Fruit fly (Drosophila melanogaster): Measurements from ENCODE around the gene CG15564.

CG15564 gene

dm6 chr3R:31235262-31235661 lies at the start of gene CG15564:
TSS of gene CG15564 (minus strand) at chr3R:31235362.
- TF ChIP-seq Pif1B (GFP tag; optimal IDR thresholded peaks at IDR 0.05) (no peak), Ets98B (GFP tag; IDR thresholded peaks at IDR 0.05) (no peak), CG12605 (GFP tag; IDR thresholded peaks at IDR 0.05) (no peak), fd96Ca (GFP tag; IDR thresholded peaks at IDR 0.05) (no peak), CG34367 (tag; optimal IDR thresholded peaks at IDR 0.05) (no peak), EcR (GFP tag; optimal IDR thresholded peaks at IDR 0.05) (no peak), Snoo (tag; optimal IDR thresholded peaks at IDR 0.05) (no peak), CG17806 (tag; optimal IDR thresholded peaks at IDR 0.05) (no peak)

dm6 chr3R:31270783-31271427 lies 35.7 kb upstream of the CG15564 start:
- TF ChIP-seq CG14655 (GFP tag; optimal IDR thresholded peaks at IDR 0.05) (no peak), CG8159 (tag; optimal IDR thresholded peaks at IDR 0.05) (peak; percentile 15)

- TF ChIP-seq CG4496 (GFP tag; IDR thresholded peaks at IDR 0.05), result no peak
- TF ChIP-seq fd96Ca (GFP tag; IDR thresholded peaks at IDR 0.05), result no peak
- no peak for TF ChIP-seq CG12605 (GFP tag; IDR thresholded peaks at IDR 0.05)
- TF ChIP-seq Ets98B (GFP tag; IDR thresholded peaks at IDR 0.05), result no peak
- no peak for TF ChIP-seq D1 (tag; optimal IDR thresholded peaks at IDR 0.05)
- TF ChIP-seq rn (GFP tag; IDR thresholded peaks at IDR 0.05), result no peak
- TF ChIP-seq Pif1A (GFP tag; optimal IDR thresholded peaks at IDR 0.05), result no peak
- no peak for TF ChIP-seq Snoo (tag; optimal IDR thresholded peaks at IDR 0.05)
- no peak for TF ChIP-seq CG15710 (tag; optimal IDR thresholded peaks at IDR 0.05)
- TF ChIP-seq CG13204 (GFP tag; optimal IDR thresholded peaks at IDR 0.05), result no peak
- TF ChIP-seq CG17806 (tag; optimal IDR thresholded peaks at IDR 0.05), result no peak
Measured at dm6 chr3R:31265430-31265829, 30.3 kb upstream of the CG15564 start, which contains the start of gene ppk24. TSS of gene ppk24 (plus strand) at chr3R:31265730.

- TF ChIP-seq CG32121 (GFP tag; IDR thresholded peaks at IDR 0.05) (no peak), CG8159 (tag; optimal IDR thresholded peaks at IDR 0.05) (no peak), CG17806 (tag; optimal IDR thresholded peaks at IDR 0.05) (no peak), CG12605 (GFP tag; IDR thresholded peaks at IDR 0.05) (no peak)
Measured at dm6 chr3R:31263934-31264333, 28.8 kb upstream of the CG15564 start.

- no peak for TF ChIP-seq Snoo (tag; optimal IDR thresholded peaks at IDR 0.05)
- no peak for TF ChIP-seq EcR (GFP tag; optimal IDR thresholded peaks at IDR 0.05)
- TF ChIP-seq Pif1A (GFP tag; optimal IDR thresholded peaks at IDR 0.05), result no peak
- TF ChIP-seq CG9948 (tag; optimal IDR thresholded peaks at IDR 0.05), result no peak
- TF ChIP-seq CG4496 (GFP tag; IDR thresholded peaks at IDR 0.05), result no peak
- no peak for TF ChIP-seq CG17806 (tag; optimal IDR thresholded peaks at IDR 0.05)
- no peak for TF ChIP-seq D1 (tag; optimal IDR thresholded peaks at IDR 0.05)
Measured at dm6 chr3R:31262298-31262697, 27.1 kb upstream of the CG15564 start, which contains the start of gene CAH5. TSS of gene CAH5 (plus strand) at chr3R:31262598.

- TF ChIP-seq D1 (tag; optimal IDR thresholded peaks at IDR 0.05), result no peak
- TF ChIP-seq CG10348 (GFP tag; IDR thresholded peaks at IDR 0.05), result no peak
- no peak for TF ChIP-seq Pif1A (GFP tag; optimal IDR thresholded peaks at IDR 0.05)
- no peak for TF ChIP-seq CG15710 (tag; optimal IDR thresholded peaks at IDR 0.05)
- no peak for TF ChIP-seq CG8301 (tag; optimal IDR thresholded peaks at IDR 0.05)
- no peak for TF ChIP-seq EcR (GFP tag; optimal IDR thresholded peaks at IDR 0.05)
- TF ChIP-seq CG13204 (GFP tag; optimal IDR thresholded peaks at IDR 0.05), result no peak
- TF ChIP-seq Snoo (tag; optimal IDR thresholded peaks at IDR 0.05), result no peak
- TF ChIP-seq rn (GFP tag; IDR thresholded peaks at IDR 0.05), result no peak
- TF ChIP-seq CG9948 (tag; optimal IDR thresholded peaks at IDR 0.05), result no peak
- TF ChIP-seq gl (tag; optimal IDR thresholded peaks at IDR 0.05), result no peak
- TF ChIP-seq Ets98B (GFP tag; IDR thresholded peaks at IDR 0.05), result no peak
- no peak for TF ChIP-seq CG14655 (GFP tag; optimal IDR thresholded peaks at IDR 0.05)
- no peak for TF ChIP-seq fd96Ca (GFP tag; IDR thresholded peaks at IDR 0.05)
- no peak for TF ChIP-seq CG8159 (tag; optimal IDR thresholded peaks at IDR 0.05)
- TF ChIP-seq CG34367 (tag; optimal IDR thresholded peaks at IDR 0.05), result no peak
- no peak for TF ChIP-seq CG4496 (GFP tag; IDR thresholded peaks at IDR 0.05)
Measured at dm6 chr3R:31259947-31260346, 24.8 kb upstream of the CG15564 start, which contains the start of gene CAH16. TSS of gene CAH16 (plus strand) at chr3R:31260247.

dm6 chr3R:31257299-31257698 lies 22.1 kb upstream of the CG15564 start, which contains the start of gene CAH6:
TSS of gene CAH6 (plus strand) at chr3R:31257599.
- TF ChIP-seq CG32121 (GFP tag; IDR thresholded peaks at IDR 0.05) (no peak), Ets98B (GFP tag; IDR thresholded peaks at IDR 0.05) (no peak), Pif1B (GFP tag; optimal IDR thresholded peaks at IDR 0.05) (no peak), CG15710 (tag; optimal IDR thresholded peaks at IDR 0.05) (no peak), gl (tag; optimal IDR thresholded peaks at IDR 0.05) (no peak), CG34367 (tag; optimal IDR thresholded peaks at IDR 0.05) (no peak), CG8301 (tag; optimal IDR thresholded peaks at IDR 0.05) (no peak), CG13204 (GFP tag; optimal IDR thresholded peaks at IDR 0.05) (no peak), CG8159 (tag; optimal IDR thresholded peaks at IDR 0.05) (no peak), CG17806 (tag; optimal IDR thresholded peaks at IDR 0.05) (no peak), EcR (GFP tag; optimal IDR thresholded peaks at IDR 0.05) (no peak), Snoo (tag; optimal IDR thresholded peaks at IDR 0.05) (no peak), fd96Ca (GFP tag; IDR thresholded peaks at IDR 0.05) (no peak), D1 (tag; optimal IDR thresholded peaks at IDR 0.05) (no peak), CG14655 (GFP tag; optimal IDR thresholded peaks at IDR 0.05) (no peak), Pif1A (GFP tag; optimal IDR thresholded peaks at IDR 0.05) (no peak), CG9948 (tag; optimal IDR thresholded peaks at IDR 0.05) (no peak), rn (GFP tag; IDR thresholded peaks at IDR 0.05) (no peak), CG10348 (GFP tag; IDR thresholded peaks at IDR 0.05) (no peak)

Measured in whole organism, pupa.